Fruit fly (Drosophila melanogaster): ENCODE results near the gene kto.

- TF ChIP-seq Pif1B (GFP tag; optimal IDR thresholded peaks at IDR 0.05) (no peak), CG17806 (tag; optimal IDR thresholded peaks at IDR 0.05) (no peak), CG12605 (GFP tag; IDR thresholded peaks at IDR 0.05) (no peak), Pif1A (GFP tag; optimal IDR thresholded peaks at IDR 0.05) (no peak), CG14655 (GFP tag; optimal IDR thresholded peaks at IDR 0.05) (no peak), CG8159 (tag; optimal IDR thresholded peaks at IDR 0.05) (no peak), CG15710 (tag; optimal IDR thresholded peaks at IDR 0.05) (no peak), EcR (GFP tag; optimal IDR thresholded peaks at IDR 0.05) (no peak), Ets98B (GFP tag; IDR thresholded peaks at IDR 0.05) (no peak), CG4496 (GFP tag; IDR thresholded peaks at IDR 0.05) (no peak), fd96Ca (GFP tag; IDR thresholded peaks at IDR 0.05) (no peak), CG9948 (tag; optimal IDR thresholded peaks at IDR 0.05) (no peak)
Observed at dm6 chr3L:19845907-19846301, 9.5 kb downstream of the kto start.
